Fruit fly (Drosophila melanogaster): ENCODE measurements around the gene CG42688.
A peak's percentile ranks its signal among the peaks of the same experiment; 100 is the strongest.

CG42688 gene

DNA sequence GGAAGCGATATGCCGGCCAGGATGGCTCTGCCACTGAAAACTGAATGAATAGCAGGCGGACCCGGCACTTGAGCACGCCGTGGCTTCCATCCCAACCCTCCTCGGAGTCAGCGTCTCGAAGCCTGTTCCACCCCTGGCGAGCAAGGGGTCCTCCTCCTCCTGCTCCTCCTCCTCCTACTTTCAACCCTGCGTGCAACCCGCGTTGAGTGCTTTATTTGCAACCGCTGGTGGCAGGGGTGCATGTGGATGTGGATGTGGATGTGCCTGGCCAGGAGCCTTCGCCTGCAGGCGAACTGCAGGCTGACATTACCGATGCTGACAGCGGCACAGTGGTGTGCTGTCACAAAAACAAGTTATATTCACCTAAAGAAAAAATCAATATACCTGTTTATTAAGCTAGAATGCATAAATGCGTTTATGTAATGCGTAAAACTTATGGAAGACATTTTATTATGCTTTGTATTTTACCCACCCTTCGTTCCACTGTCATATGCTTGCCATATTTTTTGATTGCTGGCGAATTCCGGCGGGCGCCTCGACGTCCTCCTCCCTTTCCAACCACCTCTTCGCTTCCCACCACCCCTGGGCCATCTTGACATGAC lies 13.9 kb upstream of the CG42688 start (continued):
- peak in 1 of 2 experiments; percentile 38 for TF ChIP-seq Hr51 (GFP tag; optimal IDR thresholded peaks at IDR 0.05)
- TF ChIP-seq CG14014 (GFP tag; IDR thresholded peaks at IDR 0.05): peak; percentile 62; the same call in 1 of the 2 replicates
- no peak for TF ChIP-seq bowl (GFP tag; IDR thresholded peaks at IDR 0.05)
- TF ChIP-seq CG12659 (GFP tag; optimal IDR thresholded peaks at IDR 0.05): peak; percentile 25
- TF ChIP-seq CG7745 (tag; optimal IDR thresholded peaks at IDR 0.05): no peak
- TF ChIP-seq Oli (tag; optimal IDR thresholded peaks at IDR 0.05): peak; percentile 68
- TF ChIP-seq Drgx (GFP tag; IDR thresholded peaks at IDR 0.05): peak; percentile 65
- TF ChIP-seq Dip3 (GFP tag; optimal IDR thresholded peaks at IDR 0.05): no peak
- peak; percentile 22 for TF ChIP-seq CG2116 (GFP tag; optimal IDR thresholded peaks at IDR 0.05)
- peak; percentile 86 for TF ChIP-seq CG1603 (tag; optimal IDR thresholded peaks at IDR 0.05)
- TF ChIP-seq pzg (GFP tag; optimal IDR thresholded peaks at IDR 0.05): no peak
- TF ChIP-seq CG7357 (GFP tag; IDR thresholded peaks at IDR 0.05): peak; percentile 54; the same call in 1 of the 3 replicates
- TF ChIP-seq D (optimal IDR thresholded peaks at IDR 0.05): no peak
- TF ChIP-seq D (GFP tag; optimal IDR thresholded peaks at IDR 0.05): peak; percentile 76
- peak; percentile 25; the same call in 1 of the 2 replicates for TF ChIP-seq CG7372 (GFP tag; IDR thresholded peaks at IDR 0.05)
- TF ChIP-seq CG12155 (GFP tag; optimal IDR thresholded peaks at IDR 0.05): peak; percentile 4
- TF ChIP-seq dan (GFP tag; IDR thresholded peaks at IDR 0.05): no peak; the same call in 1 of the 2 replicates
- peak; percentile 62 for TF ChIP-seq CG9727 (GFP tag; optimal IDR thresholded peaks at IDR 0.05)
- TF ChIP-seq Hmx (GFP tag; optimal IDR thresholded peaks at IDR 0.05): no peak
- TF ChIP-seq klu (GFP tag; IDR thresholded peaks at IDR 0.05): no peak
- TF ChIP-seq Hmr (GFP tag; optimal IDR thresholded peaks at IDR 0.05): peak; percentile 3
- no peak for TF ChIP-seq CG16813 (GFP tag; IDR thresholded peaks at IDR 0.05; ENCODE audit: partially characterized antibody)
- TF ChIP-seq nau (GFP tag; optimal IDR thresholded peaks at IDR 0.05): peak; percentile 29
- TF ChIP-seq toy (GFP tag; IDR thresholded peaks at IDR 0.05): no peak
- no peak for TF ChIP-seq Myb (GFP tag; optimal IDR thresholded peaks at IDR 0.05)
- TF ChIP-seq Sry-δ (GFP tag; optimal IDR thresholded peaks at IDR 0.05): no peak
- no peak for TF ChIP-seq NC2α (GFP tag; optimal IDR thresholded peaks at IDR 0.05)
- TF ChIP-seq Poxn (GFP tag; IDR thresholded peaks at IDR 0.05): no peak
- peak; percentile 64 for TF ChIP-seq E2f1 (GFP tag; IDR thresholded peaks at IDR 0.05)
- TF ChIP-seq Atf3 (GFP tag; optimal IDR thresholded peaks at IDR 0.05): peak; percentile 34
- TF ChIP-seq HLH3B (GFP tag; IDR thresholded peaks at IDR 0.05): peak; percentile 79
- TF ChIP-seq CG2199 (GFP tag; IDR thresholded peaks at IDR 0.05): 0 out of 3 replicates have a peak, but pooled peaks have one; percentile 18
- TF ChIP-seq Hr39 (optimal IDR thresholded peaks at IDR 0.05): no peak
- no peak for TF ChIP-seq dm (GFP tag; optimal IDR thresholded peaks at IDR 0.05)
- no peak for TF ChIP-seq HLHmδ (GFP tag; optimal IDR thresholded peaks at IDR 0.05)
- peak; percentile 22 for TF ChIP-seq CG18764 (GFP tag; optimal IDR thresholded peaks at IDR 0.05)
- TF ChIP-seq CG6272 (GFP tag; IDR thresholded peaks at IDR 0.05): no peak
- TF ChIP-seq CG12236 (GFP tag; optimal IDR thresholded peaks at IDR 0.05): no peak
- TF ChIP-seq CG13424 (tag; optimal IDR thresholded peaks at IDR 0.05): peak; percentile 53
- no peak for TF ChIP-seq ems (GFP tag; optimal IDR thresholded peaks at IDR 0.05)
- peak; percentile 79 for TF ChIP-seq CG4424 (GFP tag; optimal IDR thresholded peaks at IDR 0.05)
- TF ChIP-seq CG15696 (tag; optimal IDR thresholded peaks at IDR 0.05): peak; percentile 66
- TF ChIP-seq Opbp (GFP tag; IDR thresholded peaks at IDR 0.05; ENCODE audit: partially characterized antibody): no peak
- TF ChIP-seq disco-r (GFP tag; optimal IDR thresholded peaks at IDR 0.05): no peak
- peak; percentile 53 for TF ChIP-seq CG16815 (GFP tag; optimal IDR thresholded peaks at IDR 0.05)
- peak in 1 of 2 experiments; percentile 41 for TF ChIP-seq dpn (GFP tag; optimal IDR thresholded peaks at IDR 0.05)
- peak; percentile 1 for TF ChIP-seq CG3281 (GFP tag; optimal IDR thresholded peaks at IDR 0.05)
- peak; percentile 35 for TF ChIP-seq jumu (GFP tag; optimal IDR thresholded peaks at IDR 0.05)
- no peak for TF ChIP-seq CG1832 (GFP tag; optimal IDR thresholded peaks at IDR 0.05)
- TF ChIP-seq hbn (GFP tag; IDR thresholded peaks at IDR 0.05; ENCODE audit: partially characterized antibody): no peak
- TF ChIP-seq HHEX (GFP tag; optimal IDR thresholded peaks at IDR 0.05): peak; percentile 28

All from whole organism, embryonic.